Worm (Caenorhabditis elegans): ENCODE data around the gene fbxa-128.

The fbxa-128 gene

ce11 chrIII:11090870-11091386 is 48.0 kb downstream of the fbxa-128 start:
- no peak for TF ChIP-seq him-1 (tag; optimal IDR thresholded peaks at IDR 0.05)
- TF ChIP-seq dao-5 (tag; optimal IDR thresholded peaks at IDR 0.05): no peak
- no peak for TF ChIP-seq W03F9.2 (tag; optimal IDR thresholded peaks at IDR 0.05)

- TF ChIP-seq W03F9.2 (tag; optimal IDR thresholded peaks at IDR 0.05): peak; percentile 35
- TF ChIP-seq dao-5 (tag; optimal IDR thresholded peaks at IDR 0.05): no peak
- TF ChIP-seq him-1 (tag; optimal IDR thresholded peaks at IDR 0.05): no peak
Measured at ce11 chrIII:11090112-11090648, 48.7 kb downstream of the fbxa-128 start.

ce11 chrIII:11088187-11088586 is 50.7 kb downstream of the fbxa-128 start, which contains the start of gene W09D6.5:
Gene W09D6.5 (plus strand): TSS chrIII:11088487.
- no peak for TF ChIP-seq W03F9.2 (tag; optimal IDR thresholded peaks at IDR 0.05)
- TF ChIP-seq him-1 (tag; optimal IDR thresholded peaks at IDR 0.05): no peak
- no peak for TF ChIP-seq dao-5 (tag; optimal IDR thresholded peaks at IDR 0.05)

ce11 chrIII:11087442-11087841 is 51.5 kb downstream of the fbxa-128 start:
- TF ChIP-seq dao-5 (tag; optimal IDR thresholded peaks at IDR 0.05): no peak
- no peak for TF ChIP-seq him-1 (tag; optimal IDR thresholded peaks at IDR 0.05)
- TF ChIP-seq W03F9.2 (tag; optimal IDR thresholded peaks at IDR 0.05): peak; percentile 24

Measured in whole organism, L4/young adult.